Worm (Caenorhabditis elegans) whole organism, L1 larva: Measurements from ENCODE around the gene Y105C5A.1.

Experiments used
- ceh-90 ChIP-seq: sonication (generic microtip); optimal IDR thresholded peaks from 2 replicates; lab custom pipeline; 2016; ENCODE audit warnings: missing genetic modification characterization, missing compliant biosample characterization
- efl-3 ChIP-seq: fragments of 200-800 bp; sonication (Bioruptor generic); optimal IDR thresholded peaks from 2 replicates; lab custom pipeline; 2018; ENCODE audit warnings: mild to moderate bottlenecking, missing genetic modification characterization, missing compliant biosample characterization
- fkh-10 ChIP-seq: sonication (generic microtip); optimal IDR thresholded peaks from 2 replicates; lab custom pipeline; 2017; ENCODE audit warnings: missing biosample characterization, missing genetic modification reagents, missing genetic modification characterization
- lin-14 ChIP-seq: fragments of 200-800 bp; sonication (Bioruptor generic); optimal IDR thresholded peaks from 2 replicates; lab custom pipeline; 2018; ENCODE audit warnings: mild to moderate bottlenecking, missing genetic modification characterization, moderate library complexity, missing compliant biosample characterization
- lin-15B ChIP-seq: fragments of 150-350 bp; sonication (generic microtip); optimal IDR thresholded peaks from 3 replicates; lab custom pipeline; 2014; ENCODE audit warnings: missing biosample characterization, missing genetic modification characterization
- lin-39 ChIP-seq: fragments of 150-350 bp; optimal IDR thresholded peaks from 2 replicates; lab custom pipeline; 2014; ENCODE audit warnings: missing biosample characterization, missing genetic modification reagents, missing genetic modification characterization
- mep-1 ChIP-seq: fragments of 150-350 bp; optimal IDR thresholded peaks from 2 replicates; lab custom pipeline; 2014; ENCODE audit warnings: missing biosample characterization, missing genetic modification characterization
- tlp-1 ChIP-seq: fragments of 150-350 bp; optimal IDR thresholded peaks from 2 replicates; lab custom pipeline; 2014; ENCODE audit warnings: missing biosample characterization, missing genetic modification characterization

DNA sequence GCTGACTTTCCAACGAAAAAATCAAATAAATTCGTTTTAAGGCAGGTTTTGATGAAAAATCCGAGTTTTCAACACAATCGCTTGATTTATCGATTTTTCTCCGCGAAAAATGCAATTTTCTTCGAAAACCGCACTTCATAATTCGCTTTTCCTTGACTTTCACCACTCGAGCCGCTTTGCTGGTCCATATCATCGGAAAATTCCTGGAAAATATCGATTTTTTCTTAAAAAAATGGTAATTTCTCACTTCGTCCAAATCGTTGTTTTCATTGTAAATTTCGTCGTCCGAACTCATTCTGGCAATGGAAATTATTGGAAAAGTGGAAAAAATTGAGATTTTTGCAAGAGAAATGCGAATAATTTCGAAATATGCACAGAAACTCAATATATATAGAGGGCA, 36.0 kb downstream of the Y105C5A.1 start, which contains the start of gene ari-1.4:
- TF ChIP-seq lin-39 (tag; lab: Kevin White, UChicago) (no peak), lin-14 (GFP tag; lab: Kevin White, UChicago) (no peak), ceh-90 (no peak), lin-15B (tag; lab: Kevin White, UChicago) (no peak), tlp-1 (no peak), efl-3 (GFP tag; lab: Kevin White, UChicago) (no peak), fkh-10 (GFP tag; lab: Kevin White, UChicago) (no peak), mep-1 (no peak)
